Worm (Caenorhabditis elegans) whole organism, L4 larva: ENCODE results near the gene rict-1.

Experiments
- F37D6.2 ChIP-seq: sonication (generic microtip); optimal IDR thresholded peaks from 2 replicates; lab custom pipeline; 2016; ENCODE audit warnings: mild to moderate bottlenecking, missing genetic modification characterization, missing compliant biosample characterization
- Y48G9A.11 ChIP-seq: fragments of 200-800 bp; sonication (Bioruptor generic); IDR thresholded peaks from 2 replicates; pipeline ENCODE4 v1.3.6; 2022; ENCODE audit warnings: missing genetic modification reagents, missing genetic modification characterization, missing compliant biosample characterization
- ceh-44 ChIP-seq: fragments of 200-800 bp; sonication (Bioruptor generic); IDR thresholded peaks from 2 replicates; pipeline ENCODE4 v1.3.6; 2022; ENCODE audit warnings: missing genetic modification reagents, missing genetic modification characterization, missing compliant biosample characterization
- ces-1 ChIP-seq: fragments of 150-350 bp; sonication (generic microtip); optimal IDR thresholded peaks from 4 replicates; lab custom pipeline; 2014; ENCODE audit warnings: missing biosample characterization, missing genetic modification reagents, missing genetic modification characterization
- dmd-9 ChIP-seq: fragments of 200-800 bp; sonication (Bioruptor generic); IDR thresholded peaks from 2 replicates; pipeline ENCODE4 v1.3.6; 2022; ENCODE audit warnings: missing genetic modification reagents, missing genetic modification characterization, missing compliant biosample characterization
- lin-13 ChIP-seq: fragments of 150-350 bp; optimal IDR thresholded peaks from 2 replicates; lab custom pipeline; 2014; ENCODE audit warnings: missing biosample characterization, missing genetic modification reagents, missing genetic modification characterization
- lin-15B ChIP-seq: fragments of 150-350 bp; sonication (generic microtip); optimal IDR thresholded peaks from 3 replicates; lab custom pipeline; 2014; ENCODE audit warnings: missing biosample characterization, missing genetic modification characterization
- nhr-237 ChIP-seq: sonication (generic microtip); optimal IDR thresholded peaks from 2 replicates; lab custom pipeline; 2017; ENCODE audit warnings: missing biosample characterization, missing genetic modification characterization
- nhr-77 ChIP-seq: fragments of 150-350 bp; optimal IDR thresholded peaks from 2 replicates; lab custom pipeline; 2014; ENCODE audit warnings: missing biosample characterization, missing genetic modification characterization
- php-3 ChIP-seq: fragments of 200-800 bp; sonication (Bioruptor generic); IDR thresholded peaks from 2 replicates; pipeline ENCODE4 v1.3.6; 2022; ENCODE audit warnings: missing genetic modification reagents, missing genetic modification characterization, missing compliant biosample characterization
- pqm-1 ChIP-seq: sonication (generic microtip); optimal IDR thresholded peaks from 2 replicates; lab custom pipeline; 2017; ENCODE audit warnings: missing biosample characterization, missing genetic modification characterization
- unc-62 ChIP-seq, 3 experiments: fragments of 150-350 bp in 1 of 3; sonication (generic microtip); optimal IDR thresholded peaks in 2 of 3; peaks in 1 of 3; 1 replicate in 1 of 3; 2 replicates in 2 of 3; lab custom pipeline; 2014 to 2017; ENCODE audit warnings: missing biosample characterization in 3 of 3, missing genetic modification characterization in 3 of 3, missing genetic modification reagents in 3 of 3, missing genotype in 1 of 3
- vab-7 ChIP-seq: fragments of 200-800 bp; sonication (Bioruptor generic); IDR thresholded peaks from 2 replicates; pipeline ENCODE4 v1.3.6; 2022; ENCODE audit warnings: missing genetic modification reagents, missing genetic modification characterization, missing compliant biosample characterization

DNA sequence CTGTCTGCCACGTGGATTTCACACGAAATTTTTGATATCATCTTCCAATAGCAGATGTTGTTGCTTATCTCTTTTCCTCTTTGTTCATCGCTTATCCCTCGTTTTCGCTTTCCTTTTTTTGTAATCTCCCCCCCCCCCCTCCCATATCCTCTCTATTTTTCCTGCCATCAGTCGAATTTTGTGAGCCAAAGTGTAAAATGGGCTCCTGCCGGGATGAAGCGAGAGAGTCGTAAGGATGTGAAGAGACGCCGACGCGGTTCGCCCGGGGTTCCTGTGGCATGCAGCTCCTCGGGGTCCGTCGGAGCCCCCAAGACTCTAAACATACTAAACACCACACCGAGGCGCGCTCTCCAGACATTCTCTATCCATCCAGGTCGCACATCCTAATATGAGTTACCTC, 60.0 kb downstream of the rict-1 start, which contains the start of gene zyx-1:
- no peak for TF ChIP-seq Y48G9A.11 (GFP tag; lab: Robert Waterston, UW)
- TF ChIP-seq F37D6.2 (tag; lab: Kevin White, UChicago) = no peak
- TF ChIP-seq ces-1 (GFP tag; lab: Kevin White, UChicago) = no peak
- TF ChIP-seq dmd-9 (GFP tag; lab: Robert Waterston, UW) = no peak
- no peak for TF ChIP-seq lin-13 (GFP tag; lab: Kevin White, UChicago)
- no peak for TF ChIP-seq php-3 (GFP tag; lab: Robert Waterston, UW)
- no peak for TF ChIP-seq lin-15B (tag; lab: Kevin White, UChicago)
- no peak for TF ChIP-seq nhr-77 (tag; lab: Kevin White, UChicago)
- no peak for TF ChIP-seq vab-7 (GFP tag; lab: Robert Waterston, UW)
- TF ChIP-seq pqm-1 (tag; lab: Kevin White, UChicago) = no peak
- no peak for TF ChIP-seq unc-62 (GFP tag; optimal IDR thresholded peaks at IDR 0.05 in 1 of 2; lab: Kevin White, UChicago)
- no peak for TF ChIP-seq unc-62 (tag; optimal IDR thresholded peaks at IDR 0.05; lab: Kevin White, UChicago)
- TF ChIP-seq nhr-237 (tag; lab: Kevin White, UChicago) = no peak
- TF ChIP-seq ceh-44 (GFP tag; lab: Robert Waterston, UW) = no peak
